Worm (Caenorhabditis elegans): ENCODE data around the gene pigw-1.

Gene pigw-1

DNA sequence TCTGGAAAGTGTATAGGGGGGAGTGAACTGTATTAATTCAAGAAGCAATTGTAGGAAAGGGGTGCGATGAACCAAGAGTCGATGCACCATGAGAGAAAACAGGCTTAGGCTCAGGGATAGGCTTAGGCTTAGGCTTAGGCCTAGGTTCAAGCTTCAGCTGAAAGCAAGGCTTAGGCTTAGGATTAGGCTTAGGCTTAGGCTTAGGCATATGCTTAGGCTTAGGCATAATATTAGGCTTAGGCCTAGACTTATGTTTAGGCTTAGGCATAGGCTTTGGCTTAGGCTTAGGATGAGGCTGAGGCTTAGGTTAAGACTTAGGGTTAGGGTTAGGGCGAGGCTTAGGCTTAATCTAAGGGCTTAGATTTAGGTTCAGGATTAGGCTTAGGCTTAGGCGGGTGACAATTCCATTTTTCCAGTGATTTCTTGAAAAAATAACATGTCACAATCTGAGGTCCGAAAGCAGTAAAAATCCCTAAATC, 22.1 kb downstream of the pigw-1 start:
- TF ChIP-seq tab-1 (GFP tag; IDR thresholded peaks at IDR 0.05) (no peak), ref-1 (GFP tag; conservative IDR thresholded peaks at IDR 0.05) (no peak), ztf-29 (GFP tag; IDR thresholded peaks at IDR 0.05) (peak; percentile 8; the same call in 1 of the 2 replicates)

DNA sequence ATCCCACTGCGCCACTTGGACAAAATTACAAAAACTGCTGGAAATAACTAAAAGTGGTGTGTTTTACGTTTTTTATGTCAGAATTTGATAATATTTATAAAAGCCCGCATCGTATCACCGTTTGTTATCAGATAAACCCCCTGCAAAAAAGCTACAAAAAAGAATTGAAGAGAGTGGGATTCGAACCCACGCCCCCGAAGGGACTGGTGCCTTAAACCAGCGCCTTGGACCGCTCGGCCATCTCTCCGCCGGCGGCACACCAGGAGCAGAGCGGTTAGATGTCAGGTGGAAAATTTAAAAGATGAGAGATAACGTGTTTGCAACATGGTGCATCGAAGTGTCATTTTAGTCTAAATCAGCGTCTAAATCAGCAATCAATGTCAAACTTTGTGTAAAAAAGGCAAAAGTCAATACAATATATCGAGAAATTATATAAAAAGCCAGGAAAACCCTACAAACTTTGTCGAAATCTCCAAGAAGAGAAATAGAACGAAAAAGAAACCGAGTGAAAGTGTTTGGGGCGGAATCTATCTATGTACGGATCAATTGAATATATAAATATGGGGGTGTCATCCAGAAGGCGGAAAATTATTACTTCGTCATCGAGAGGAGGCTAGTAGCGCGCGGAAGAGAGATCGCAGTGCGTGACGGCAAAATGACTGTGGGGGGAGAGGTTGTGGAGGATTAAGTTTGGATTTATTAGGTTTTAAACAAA, 23.2 kb downstream of the pigw-1 start:
- TF ChIP-seq ztf-29 (GFP tag; IDR thresholded peaks at IDR 0.05) = no peak
- TF ChIP-seq flt-1 (GFP tag; IDR thresholded peaks at IDR 0.05) = 0 out of 2 replicates have a peak, but pooled peaks have one; percentile 57
- TF ChIP-seq tab-1 (GFP tag; IDR thresholded peaks at IDR 0.05) = 0 out of 2 replicates have a peak, but pooled peaks have one; percentile 46
- 0 out of 2 replicates have a peak, but pooled peaks have one; percentile 7 for TF ChIP-seq ztf-23 (GFP tag; IDR thresholded peaks at IDR 0.05)
- TF ChIP-seq cog-1 (tag; optimal IDR thresholded peaks at IDR 0.05) = no peak

DNA sequence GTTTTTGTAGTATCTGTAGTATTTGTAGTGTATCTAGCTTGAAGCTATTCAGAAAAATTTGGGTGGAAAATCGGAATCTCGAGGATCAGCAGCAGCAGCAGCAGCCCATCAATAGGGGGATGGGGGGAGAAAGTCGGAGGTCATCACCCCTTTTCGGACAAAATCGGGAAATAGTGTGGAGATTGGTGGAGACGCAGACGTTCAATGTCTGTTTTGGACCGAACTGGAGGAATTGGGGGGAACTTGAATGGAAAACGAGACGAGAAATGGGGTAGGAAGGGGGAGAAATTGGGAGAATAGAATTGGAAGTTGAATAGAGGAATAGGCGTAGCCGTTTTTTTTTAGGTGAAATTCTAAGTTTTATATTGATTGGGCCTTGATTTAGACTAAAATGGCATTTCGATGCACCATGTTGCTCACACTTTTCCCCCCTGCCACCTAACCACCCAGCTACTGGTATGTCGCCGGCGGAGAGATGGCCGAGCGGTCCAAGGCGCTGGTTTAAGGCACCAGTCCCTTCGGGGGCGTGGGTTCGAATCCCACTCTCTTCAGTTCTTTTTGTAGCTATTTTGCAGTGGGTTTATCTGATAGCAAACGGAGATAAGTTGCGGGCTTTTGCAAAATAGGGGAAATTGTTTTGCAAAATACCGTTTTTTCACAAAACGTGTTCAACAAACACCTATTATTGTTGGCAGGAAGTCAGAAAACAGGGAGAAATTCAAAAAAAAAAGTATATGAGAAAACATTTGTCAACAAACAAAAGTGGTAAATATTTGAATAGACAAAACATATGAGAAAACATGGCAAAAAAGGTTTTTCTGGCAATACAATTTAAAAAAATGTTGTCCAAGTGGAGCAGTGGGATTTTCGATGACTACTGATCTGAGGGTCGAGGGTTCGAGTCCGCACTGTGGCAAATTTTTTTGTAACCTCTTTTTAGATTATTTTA, 24.6 kb downstream of the pigw-1 start:
- TF ChIP-seq ztf-23 (GFP tag; IDR thresholded peaks at IDR 0.05) = peak; percentile 52; the same call in 1 of the 2 replicates
- TF ChIP-seq tab-1 (GFP tag; IDR thresholded peaks at IDR 0.05) = peak; percentile 64
- TF ChIP-seq klf-2 (GFP tag; conservative IDR thresholded peaks at IDR 0.05) = no peak
- TF ChIP-seq flt-1 (GFP tag; IDR thresholded peaks at IDR 0.05) = peak; percentile 81

DNA sequence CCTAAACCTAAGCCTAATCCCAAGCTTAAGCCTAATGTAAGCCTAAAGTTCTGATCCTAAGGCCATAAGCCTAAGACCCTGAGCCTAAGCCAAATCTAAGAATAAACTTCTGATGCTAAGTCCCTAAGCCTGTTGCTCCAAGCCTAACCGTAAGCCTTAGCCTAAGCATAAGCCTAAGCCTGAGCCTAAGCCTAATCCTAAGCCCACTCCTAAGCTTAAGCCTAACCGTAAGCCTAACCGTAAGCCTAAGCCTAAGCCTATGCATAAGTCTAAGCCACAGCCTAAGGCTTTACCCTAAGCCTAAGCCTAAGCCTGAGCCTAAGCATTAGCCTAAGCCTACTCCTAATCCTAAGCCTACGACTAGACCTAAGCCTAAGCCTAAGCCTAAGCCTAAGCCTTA, 25.4 kb downstream of the pigw-1 start:
- TF ChIP-seq tab-1 (GFP tag; IDR thresholded peaks at IDR 0.05) = no peak
- no peak for TF ChIP-seq flt-1 (GFP tag; IDR thresholded peaks at IDR 0.05)
- TF ChIP-seq med-1 (GFP tag; optimal IDR thresholded peaks at IDR 0.05; ENCODE audit: insufficient read depth) = no peak
- TF ChIP-seq T22C8.4 (GFP tag; IDR thresholded peaks at IDR 0.05) = no peak
- no peak for TF ChIP-seq ztf-23 (GFP tag; IDR thresholded peaks at IDR 0.05)
- TF ChIP-seq klf-2 (GFP tag; conservative IDR thresholded peaks at IDR 0.05) = no peak
- no peak for TF ChIP-seq cog-1 (tag; optimal IDR thresholded peaks at IDR 0.05)
- TF ChIP-seq ref-1 (GFP tag; conservative IDR thresholded peaks at IDR 0.05) = no peak
- TF ChIP-seq ztf-29 (GFP tag; IDR thresholded peaks at IDR 0.05) = no peak; the same call in 1 of the 2 replicates

DNA sequence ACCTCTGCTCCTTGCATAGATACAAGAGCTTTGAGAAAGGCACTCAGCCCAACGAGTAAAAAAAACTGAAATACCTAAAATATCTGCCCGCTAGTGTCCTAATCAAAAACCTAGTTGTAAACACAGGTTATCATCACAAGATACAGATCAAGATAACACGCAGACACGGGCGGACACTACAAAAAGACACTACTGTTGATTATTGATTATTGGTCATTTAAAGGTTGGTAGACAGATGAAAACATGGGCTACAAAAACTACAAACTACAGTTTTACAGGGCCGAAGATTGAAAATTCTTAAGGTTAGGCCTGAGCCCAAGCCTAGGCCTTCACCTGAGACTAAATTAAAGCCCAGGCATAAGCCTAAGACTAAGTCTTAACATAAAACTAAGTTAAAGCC, 25.9 kb downstream of the pigw-1 start:
- TF ChIP-seq T22C8.4 (GFP tag; IDR thresholded peaks at IDR 0.05) = no peak
- no peak for TF ChIP-seq med-1 (GFP tag; optimal IDR thresholded peaks at IDR 0.05; ENCODE audit: insufficient read depth)
- no peak for TF ChIP-seq ztf-23 (GFP tag; IDR thresholded peaks at IDR 0.05)
- no peak for TF ChIP-seq flt-1 (GFP tag; IDR thresholded peaks at IDR 0.05)
- TF ChIP-seq tab-1 (GFP tag; IDR thresholded peaks at IDR 0.05) = no peak
- no peak for TF ChIP-seq ref-1 (GFP tag; conservative IDR thresholded peaks at IDR 0.05)
- no peak for TF ChIP-seq ztf-29 (GFP tag; IDR thresholded peaks at IDR 0.05)
- TF ChIP-seq klf-2 (GFP tag; conservative IDR thresholded peaks at IDR 0.05) = no peak
- TF ChIP-seq cog-1 (tag; optimal IDR thresholded peaks at IDR 0.05) = no peak

DNA sequence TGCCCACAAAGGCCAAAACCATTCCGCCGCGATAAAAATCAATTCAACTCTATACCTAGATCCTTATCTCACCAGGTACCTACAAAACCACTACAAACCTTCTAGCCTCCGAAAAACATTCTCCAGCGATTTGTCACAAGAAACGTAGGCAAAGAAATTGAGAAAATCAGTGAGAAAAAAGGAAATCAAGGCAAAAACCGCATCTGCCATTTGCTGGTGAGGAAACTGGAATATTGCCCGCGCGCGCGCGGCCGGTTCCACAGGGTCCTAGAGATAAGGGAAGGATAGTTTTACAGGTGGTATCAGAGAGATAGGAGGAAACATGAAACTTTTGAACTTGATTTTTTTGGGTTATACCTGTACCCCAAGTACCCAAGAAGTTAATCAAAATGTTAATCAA, 27.2 kb downstream of the pigw-1 start:
- TF ChIP-seq ztf-23 (GFP tag; IDR thresholded peaks at IDR 0.05) (no peak), klf-2 (GFP tag; conservative IDR thresholded peaks at IDR 0.05) (no peak), flt-1 (GFP tag; IDR thresholded peaks at IDR 0.05) (no peak), tab-1 (GFP tag; IDR thresholded peaks at IDR 0.05) (no peak), ztf-29 (GFP tag; IDR thresholded peaks at IDR 0.05) (no peak), T22C8.4 (GFP tag; IDR thresholded peaks at IDR 0.05) (no peak), med-1 (GFP tag; optimal IDR thresholded peaks at IDR 0.05; ENCODE audit: insufficient read depth) (no peak), cog-1 (tag; optimal IDR thresholded peaks at IDR 0.05) (no peak), ref-1 (GFP tag; conservative IDR thresholded peaks at IDR 0.05) (no peak)

DNA sequence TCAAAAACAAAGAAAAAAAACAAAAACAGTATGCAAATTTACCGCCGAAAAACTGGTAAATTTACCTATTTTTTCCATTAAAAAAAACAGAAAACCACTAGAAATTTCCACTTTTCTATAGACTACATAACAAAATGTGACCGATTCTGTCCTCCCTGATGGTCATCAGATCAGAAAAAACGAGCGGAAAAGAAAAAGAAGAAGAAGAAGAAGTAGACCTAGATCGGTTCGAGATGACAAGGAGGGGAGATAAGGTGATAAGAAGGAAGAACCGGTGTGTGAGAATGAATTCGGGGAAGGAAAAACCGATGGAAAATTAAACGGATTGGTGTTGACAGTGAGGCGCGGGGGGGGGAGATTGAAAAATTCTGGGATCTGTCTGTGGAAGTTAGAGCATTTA, 28.6 kb downstream of the pigw-1 start:
- TF ChIP-seq med-1 (GFP tag; optimal IDR thresholded peaks at IDR 0.05; ENCODE audit: insufficient read depth) (no peak), cog-1 (tag; optimal IDR thresholded peaks at IDR 0.05) (no peak), ztf-29 (GFP tag; IDR thresholded peaks at IDR 0.05) (no peak), flt-1 (GFP tag; IDR thresholded peaks at IDR 0.05) (no peak), klf-2 (GFP tag; conservative IDR thresholded peaks at IDR 0.05) (no peak), tab-1 (GFP tag; IDR thresholded peaks at IDR 0.05) (no peak), T22C8.4 (GFP tag; IDR thresholded peaks at IDR 0.05) (no peak), ztf-23 (GFP tag; IDR thresholded peaks at IDR 0.05) (no peak), ref-1 (GFP tag; conservative IDR thresholded peaks at IDR 0.05) (no peak)

DNA sequence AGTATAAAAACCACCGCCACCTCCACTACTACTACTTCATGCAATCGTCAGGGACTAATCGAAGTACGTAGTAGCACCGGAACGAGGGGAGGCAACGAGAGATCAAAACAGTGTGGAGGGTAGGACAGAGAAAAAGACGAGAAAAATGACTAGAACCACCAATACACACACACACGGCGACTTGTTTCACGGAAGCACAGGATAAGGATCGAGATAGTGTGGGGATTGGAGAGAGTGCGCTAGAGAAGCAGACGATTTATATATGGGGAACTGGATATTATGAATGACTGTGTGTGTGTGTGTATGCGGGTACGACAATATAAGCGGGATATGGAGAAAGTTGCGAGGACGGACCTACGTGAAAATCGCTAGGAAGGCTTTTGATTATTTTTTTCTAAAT, 29.9 kb downstream of the pigw-1 start:
- TF ChIP-seq flt-1 (GFP tag; IDR thresholded peaks at IDR 0.05) (no peak), ztf-29 (GFP tag; IDR thresholded peaks at IDR 0.05) (peak; percentile 34; the same call in 1 of the 2 replicates)

DNA sequence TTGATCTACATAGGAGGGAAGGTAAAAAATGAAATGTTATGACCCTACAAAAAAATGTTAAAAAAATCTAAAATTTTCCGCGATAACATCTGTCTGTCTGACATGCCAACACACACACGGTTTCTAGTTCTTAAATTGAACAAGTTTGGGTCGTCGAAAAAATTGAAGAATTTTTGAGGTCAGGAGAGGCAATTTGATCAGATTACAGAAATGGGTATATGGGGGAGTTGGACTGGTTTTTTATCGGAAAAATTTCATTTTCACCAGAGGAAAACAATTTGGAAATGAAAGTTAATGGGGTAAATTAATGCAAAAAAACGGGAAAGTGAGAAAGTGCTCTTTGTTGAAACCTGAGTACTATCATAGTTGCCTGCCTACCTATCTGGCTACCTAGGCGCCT, 30.9 kb downstream of the pigw-1 start:
- no peak for TF ChIP-seq cog-1 (tag; optimal IDR thresholded peaks at IDR 0.05)
- TF ChIP-seq klf-2 (GFP tag; conservative IDR thresholded peaks at IDR 0.05) = no peak
- TF ChIP-seq tab-1 (GFP tag; IDR thresholded peaks at IDR 0.05) = no peak
- TF ChIP-seq flt-1 (GFP tag; IDR thresholded peaks at IDR 0.05) = no peak
- no peak for TF ChIP-seq med-1 (GFP tag; optimal IDR thresholded peaks at IDR 0.05; ENCODE audit: insufficient read depth)
- TF ChIP-seq ztf-29 (GFP tag; IDR thresholded peaks at IDR 0.05) = no peak
- TF ChIP-seq ref-1 (GFP tag; conservative IDR thresholded peaks at IDR 0.05) = no peak
- no peak for TF ChIP-seq T22C8.4 (GFP tag; IDR thresholded peaks at IDR 0.05)
- TF ChIP-seq ztf-23 (GFP tag; IDR thresholded peaks at IDR 0.05) = no peak

Data from whole organism, midembryonic.